Worm (Caenorhabditis elegans): ENCODE results near the gene spt-5.

The spt-5 gene

ce11 chrIV:12031003-12031402 is 20.3 kb upstream of the spt-5 start, which contains the start of the genes T12G3.6 and mrpl-51:
Gene T12G3.6 (minus strand): TSS chrIV:12031271.
Gene mrpl-51 (plus strand): TSS chrIV:12031324.
- TF ChIP-seq ztf-11 (tag; optimal IDR thresholded peaks at IDR 0.05): no peak
- no peak for TF ChIP-seq sma-9 (GFP tag; optimal IDR thresholded peaks at IDR 0.05)
- no peak for TF ChIP-seq sma-9 (tag; optimal IDR thresholded peaks at IDR 0.05)
- TF ChIP-seq elt-3 (tag; optimal IDR thresholded peaks at IDR 0.05): no peak
- TF ChIP-seq lsy-2 (tag; optimal IDR thresholded peaks at IDR 0.05): no peak
- no peak for TF ChIP-seq skn-1 (tag; optimal IDR thresholded peaks at IDR 0.05)
- no peak for TF ChIP-seq ztf-1 (GFP tag; conservative IDR thresholded peaks at IDR 0.05)
- TF ChIP-seq nhr-25 (tag; optimal IDR thresholded peaks at IDR 0.05): no peak
- TF ChIP-seq mab-5 (tag; optimal IDR thresholded peaks at IDR 0.05): no peak
- TF ChIP-seq nhr-11 (tag; optimal IDR thresholded peaks at IDR 0.05): no peak
- no peak for TF ChIP-seq unc-55 (GFP tag; optimal IDR thresholded peaks at IDR 0.05)
- no peak for TF ChIP-seq nhr-23 (tag; optimal IDR thresholded peaks at IDR 0.05)

ce11 chrIV:12032383-12032782 is 18.9 kb upstream of the spt-5 start:
- TF ChIP-seq nhr-12 (tag; optimal IDR thresholded peaks at IDR 0.05): no peak
- peak; percentile 81 for TF ChIP-seq sma-9 (GFP tag; optimal IDR thresholded peaks at IDR 0.05)
- no peak for TF ChIP-seq sma-9 (tag; optimal IDR thresholded peaks at IDR 0.05)
- TF ChIP-seq ztf-4 (tag; optimal IDR thresholded peaks at IDR 0.05): peak; percentile 81
- peak; percentile 99 for TF ChIP-seq nhr-129 (tag; optimal IDR thresholded peaks at IDR 0.05)
- peak; percentile 77 for TF ChIP-seq ama-1 (optimal IDR thresholded peaks at IDR 0.05)
- peak; percentile 89 for TF ChIP-seq sem-4 (tag; optimal IDR thresholded peaks at IDR 0.05)
- no peak for TF ChIP-seq aly-2 (tag; optimal IDR thresholded peaks at IDR 0.05)
- peak; percentile 91 for TF ChIP-seq F13H6.1 (tag; optimal IDR thresholded peaks at IDR 0.05)
- TF ChIP-seq elt-1 (tag; optimal IDR thresholded peaks at IDR 0.05): no peak
- TF ChIP-seq ceh-82 (tag; optimal IDR thresholded peaks at IDR 0.05): no peak
- no peak for TF ChIP-seq dmd-4 (tag; optimal IDR thresholded peaks at IDR 0.05)
- no peak for TF ChIP-seq ztf-1 (GFP tag; conservative IDR thresholded peaks at IDR 0.05)
- TF ChIP-seq sma-3 (GFP tag; optimal IDR thresholded peaks at IDR 0.05): peak; percentile 92
- peak; percentile 28 for TF ChIP-seq zag-1 (tag; optimal IDR thresholded peaks at IDR 0.05)
- TF ChIP-seq ceh-16 (tag; optimal IDR thresholded peaks at IDR 0.05): peak; percentile 22
- no peak for TF ChIP-seq peb-1 (tag; optimal IDR thresholded peaks at IDR 0.05)
- TF ChIP-seq lin-13 (GFP tag; optimal IDR thresholded peaks at IDR 0.05): peak; percentile 68
- TF ChIP-seq nhr-21 (tag; optimal IDR thresholded peaks at IDR 0.05): peak; percentile 80
- TF ChIP-seq lsy-2 (tag; optimal IDR thresholded peaks at IDR 0.05): peak; percentile 52 to 87
- peak; percentile 28 for TF ChIP-seq alr-1 (tag; optimal IDR thresholded peaks at IDR 0.05)
- peak; percentile 15 for TF ChIP-seq blmp-1 (tag; optimal IDR thresholded peaks at IDR 0.05; ENCODE audit: insufficient read depth)
- peak; percentile 85 for TF ChIP-seq fos-1 (tag; optimal IDR thresholded peaks at IDR 0.05)
- peak; percentile 87 for TF ChIP-seq crh-2 (tag; optimal IDR thresholded peaks at IDR 0.05)
- no peak for TF ChIP-seq elt-3 (tag; optimal IDR thresholded peaks at IDR 0.05)
- TF ChIP-seq nhr-25 (tag; optimal IDR thresholded peaks at IDR 0.05): peak; percentile 89
- no peak for TF ChIP-seq R02D3.7 (tag; optimal IDR thresholded peaks at IDR 0.05)
- peak; percentile 64 for TF ChIP-seq gmeb-1 (tag; optimal IDR thresholded peaks at IDR 0.05)
- peak; percentile 26 for TF ChIP-seq Y55F3AM.14 (GFP tag; optimal IDR thresholded peaks at IDR 0.05)
- TF ChIP-seq C34F6.9 (tag; optimal IDR thresholded peaks at IDR 0.05): peak; percentile 98
- peak; percentile 68 for TF ChIP-seq unc-55 (GFP tag; optimal IDR thresholded peaks at IDR 0.05)
- peak; percentile 66 for TF ChIP-seq nhr-6 (tag; optimal IDR thresholded peaks at IDR 0.05)
- no peak for TF ChIP-seq nhr-10 (tag; optimal IDR thresholded peaks at IDR 0.05)
- TF ChIP-seq mab-5 (tag; optimal IDR thresholded peaks at IDR 0.05): no peak
- TF ChIP-seq mdl-1 (tag; optimal IDR thresholded peaks at IDR 0.05): peak in 1 of 2 experiments; percentile 55
- peak; percentile 61 for TF ChIP-seq egl-27 (tag; optimal IDR thresholded peaks at IDR 0.05)
- TF ChIP-seq lin-11 (tag; optimal IDR thresholded peaks at IDR 0.05): peak; percentile 54

ce11 chrIV:12033985-12034384 is 17.3 kb upstream of the spt-5 start, which contains the start of gene sqst-1:
Gene sqst-1 (plus strand): TSS chrIV:12034282.
- TF ChIP-seq C34F6.9 (tag; optimal IDR thresholded peaks at IDR 0.05): peak; percentile 20
- peak in 1 of 2 experiments; percentile 20 for TF ChIP-seq lsy-2 (tag; optimal IDR thresholded peaks at IDR 0.05)
- peak; percentile 72 for TF ChIP-seq nhr-129 (tag; optimal IDR thresholded peaks at IDR 0.05)
- TF ChIP-seq ztf-4 (tag; optimal IDR thresholded peaks at IDR 0.05): peak; percentile 43
- TF ChIP-seq nhr-12 (tag; optimal IDR thresholded peaks at IDR 0.05): no peak
